Worm (Caenorhabditis elegans): ENCODE measurements around the gene C06A6.4.

DNA sequence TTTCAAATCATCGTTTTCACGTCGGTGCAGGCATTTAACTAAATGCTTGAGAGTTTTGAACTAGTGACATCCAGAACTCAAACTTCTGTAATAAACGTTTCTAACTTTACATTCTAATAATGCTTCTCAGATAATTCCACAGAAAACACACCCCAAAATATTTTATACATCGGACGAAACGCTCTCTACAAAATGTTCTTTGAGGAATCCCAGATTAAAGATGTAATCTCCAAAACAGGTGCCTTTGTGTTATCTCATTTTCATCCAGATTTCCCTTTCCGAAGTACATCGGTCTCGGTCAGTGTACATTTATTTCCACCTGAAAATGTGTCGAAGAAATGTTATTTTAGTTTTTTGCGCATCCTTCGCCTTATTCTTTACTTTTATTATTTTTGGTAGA, 24.4 kb downstream of the C06A6.4 start, which contains the start of gene C33H5.2:
- TF ChIP-seq flt-1 (GFP tag; IDR thresholded peaks at IDR 0.05), result no peak
- no peak for TF ChIP-seq ztf-29 (GFP tag; IDR thresholded peaks at IDR 0.05)
- no peak for TF ChIP-seq ztf-23 (GFP tag; IDR thresholded peaks at IDR 0.05)
- no peak for TF ChIP-seq ref-1 (GFP tag; conservative IDR thresholded peaks at IDR 0.05)
- TF ChIP-seq T22C8.4 (GFP tag; IDR thresholded peaks at IDR 0.05), result no peak
- TF ChIP-seq cog-1 (tag; optimal IDR thresholded peaks at IDR 0.05), result no peak

All from whole organism, midembryonic.